Fruit fly (Drosophila melanogaster) whole organism, embryonic: Measurements from ENCODE around the gene Prx2.

Source experiments
- ATbp ChIP-seq: fragments of 200-800 bp; sonication (Bioruptor generic); optimal IDR thresholded peaks from 2 replicates; lab custom pipeline; 2017; ENCODE audit warnings: missing biosample characterization, mild to moderate bottlenecking, missing genetic modification characterization, missing genetic modification reagents
- C15 ChIP-seq: fragments of 200-800 bp; sonication (Bioruptor generic); IDR thresholded peaks from 3 replicates; pipeline ENCODE4 v1.3.6; 2022; ENCODE audit warnings: missing biosample characterization, missing genetic modification characterization
- CG1024 ChIP-seq: fragments of 200-800 bp; sonication (Bioruptor generic); IDR thresholded peaks from 2 replicates; pipeline ENCODE4 v1.3.6; 2022; ENCODE audit warnings: missing biosample characterization, missing genetic modification characterization
- CG11085 ChIP-seq: fragments of 200-800 bp; sonication (Bioruptor generic); IDR thresholded peaks from 2 replicates; pipeline ENCODE4 v1.3.6; 2022; ENCODE audit warnings: missing biosample characterization, missing genetic modification characterization
- CG13894 ChIP-seq: fragments of 200-800 bp; sonication (Bioruptor generic); optimal IDR thresholded peaks from 3 replicates; lab custom pipeline; 2018; ENCODE audit warnings: missing biosample characterization, mild to moderate bottlenecking, missing genetic modification characterization, moderate library complexity
- CG15514 ChIP-seq: fragments of 200-800 bp; sonication (Bioruptor generic); optimal IDR thresholded peaks from 3 replicates; lab custom pipeline; 2017; ENCODE audit warnings: missing biosample characterization, missing genetic modification characterization, mild to moderate bottlenecking, moderate library complexity, missing genetic modification reagents
- CG16815 ChIP-seq: fragments of 200-800 bp; sonication (Bioruptor generic); optimal IDR thresholded peaks from 3 replicates; lab custom pipeline; 2017; ENCODE audit warnings: missing biosample characterization, mild to moderate bottlenecking, missing genetic modification characterization
- CG17829 ChIP-seq: fragments of 200-800 bp; optimal IDR thresholded peaks from 2 replicates; lab custom pipeline; 2019; ENCODE audit warnings: missing biosample characterization, mild to moderate bottlenecking, missing genetic modification characterization, moderate library complexity
- CG18011 ChIP-seq: fragments of 200-800 bp; sonication (Bioruptor generic); optimal IDR thresholded peaks from 2 replicates; lab custom pipeline; 2017; ENCODE audit warnings: missing biosample characterization, missing genetic modification characterization, mild to moderate bottlenecking, moderate library complexity, missing genotype
- CG18262 ChIP-seq: fragments of 200-800 bp; optimal IDR thresholded peaks from 3 replicates; lab custom pipeline; 2019; ENCODE audit warnings: missing biosample characterization, mild to moderate bottlenecking, missing genetic modification characterization, moderate library complexity
- CG18764 ChIP-seq: fragments of 200-800 bp; sonication (Bioruptor generic); optimal IDR thresholded peaks from 3 replicates; lab custom pipeline; 2016; ENCODE audit warnings: missing biosample characterization, missing genetic modification characterization
- CG2202 ChIP-seq: fragments of 200-800 bp; sonication (Bioruptor generic); optimal IDR thresholded peaks from 2 replicates; lab custom pipeline; 2018; ENCODE audit warnings: missing biosample characterization, mild to moderate bottlenecking, missing genetic modification characterization
- CG2712 ChIP-seq: fragments of 200-800 bp; optimal IDR thresholded peaks from 3 replicates; lab custom pipeline; 2019; ENCODE audit warnings: missing biosample characterization, mild to moderate bottlenecking, missing genetic modification characterization, moderate library complexity
- CG30020 ChIP-seq: fragments of 200-800 bp; optimal IDR thresholded peaks from 2 replicates; lab custom pipeline; 2019; ENCODE audit warnings: missing biosample characterization, mild to moderate bottlenecking, missing genetic modification characterization, moderate library complexity
- CG34224 ChIP-seq: fragments of 200-800 bp; sonication (Bioruptor generic); IDR thresholded peaks from 3 replicates; pipeline ENCODE4 v1.3.6; 2022; ENCODE audit warnings: missing biosample characterization, missing genetic modification characterization; ENCODE audit not compliant: partially characterized antibody
- CG4424 ChIP-seq: fragments of 200-800 bp; sonication (Bioruptor generic); optimal IDR thresholded peaks from 3 replicates; lab custom pipeline; 2016; ENCODE audit warnings: missing biosample characterization, missing genetic modification characterization
- CG6683 ChIP-seq: fragments of 200-800 bp; sonication (Bioruptor generic); optimal IDR thresholded peaks from 2 replicates; lab custom pipeline; 2017; ENCODE audit warnings: missing biosample characterization, mild to moderate bottlenecking, missing genetic modification characterization, missing genetic modification reagents
- CG7372 ChIP-seq: fragments of 200-800 bp; sonication (Bioruptor generic); IDR thresholded peaks from 2 replicates; pipeline ENCODE4 v1.3.6; 2022; ENCODE audit warnings: missing biosample characterization, missing genetic modification characterization
- CG8281 ChIP-seq: fragments of 200-800 bp; sonication (Bioruptor generic); optimal IDR thresholded peaks from 2 replicates; lab custom pipeline; 2018; ENCODE audit warnings: missing biosample characterization, mild to moderate bottlenecking, missing genetic modification characterization, moderate library complexity
- CG8388 ChIP-seq: fragments of 200-800 bp; sonication (Bioruptor generic); optimal IDR thresholded peaks from 2 replicates; lab custom pipeline; 2019; ENCODE audit warnings: missing biosample characterization, mild to moderate bottlenecking, missing genetic modification characterization, moderate library complexity
- CG8944 ChIP-seq: fragments of 200-800 bp; sonication (Bioruptor generic); optimal IDR thresholded peaks from 3 replicates; lab custom pipeline; 2016; ENCODE audit warnings: missing biosample characterization, missing genetic modification characterization
- Doc3 ChIP-seq: fragments of 200-800 bp; sonication (Bioruptor generic); IDR thresholded peaks from 3 replicates; pipeline ENCODE4 v1.3.6; 2022; ENCODE audit warnings: missing biosample characterization, missing genetic modification characterization; ENCODE audit not compliant: partially characterized antibody
- Dp ChIP-seq: fragments of 200-800 bp; sonication (Bioruptor generic); optimal IDR thresholded peaks from 2 replicates; lab custom pipeline; 2018; ENCODE audit warnings: missing biosample characterization, mild to moderate bottlenecking, missing genetic modification characterization, moderate library complexity
- E2f2 ChIP-seq: fragments of 200-800 bp; sonication (Bioruptor generic); IDR thresholded peaks from 2 replicates; pipeline ENCODE4 v1.3.6; 2022; ENCODE audit warnings: missing biosample characterization, missing genetic modification characterization
- Elba2 ChIP-seq: fragments of 200-800 bp; sonication (Bioruptor generic); optimal IDR thresholded peaks from 3 replicates; lab custom pipeline; 2016; ENCODE audit warnings: missing biosample characterization, missing genetic modification characterization
- Ets65A ChIP-seq: fragments of 200-800 bp; sonication (Bioruptor generic); peaks from one replicate; lab custom pipeline; 2016; ENCODE audit warnings: missing biosample characterization, missing genetic modification characterization
- Ets97D ChIP-seq: fragments of 200-800 bp; sonication (Bioruptor generic); optimal IDR thresholded peaks from 3 replicates; lab custom pipeline; 2016; ENCODE audit warnings: missing biosample characterization, missing genetic modification characterization
- HmgZ ChIP-seq: fragments of 200-800 bp; sonication (Bioruptor generic); optimal IDR thresholded peaks from 2 replicates; lab custom pipeline; 2018; ENCODE audit warnings: missing biosample characterization, mild to moderate bottlenecking, missing genetic modification characterization
- Mad ChIP-seq: fragments of 200-800 bp; sonication (Bioruptor generic); optimal IDR thresholded peaks from 2 replicates; lab custom pipeline; 2016; ENCODE audit warnings: missing biosample characterization, missing genetic modification characterization
- Mes4 ChIP-seq: fragments of 200-800 bp; sonication (Bioruptor generic); optimal IDR thresholded peaks from 2 replicates; lab custom pipeline; 2016; ENCODE audit warnings: missing biosample characterization, missing genetic modification characterization
- NC2α ChIP-seq: fragments of 200-800 bp; sonication (Bioruptor generic); optimal IDR thresholded peaks from 2 replicates; lab custom pipeline; 2016; ENCODE audit warnings: missing biosample characterization, missing genetic modification characterization
- Oli ChIP-seq: fragments of 200-800 bp; sonication (Bioruptor generic); optimal IDR thresholded peaks from 2 replicates; lab custom pipeline; 2018; ENCODE audit warnings: missing biosample characterization, mild to moderate bottlenecking, missing genetic modification characterization, moderate library complexity
- Ptx1 ChIP-seq: fragments of 200-800 bp; sonication (Bioruptor generic); IDR thresholded peaks from 2 replicates; pipeline ENCODE4 v1.3.6; 2022; ENCODE audit warnings: missing biosample characterization, missing genetic modification characterization
- TFAM ChIP-seq: fragments of 200-800 bp; sonication (Bioruptor generic); optimal IDR thresholded peaks from 2 replicates; lab custom pipeline; 2017; ENCODE audit warnings: missing biosample characterization, missing genetic modification characterization, inconsistent platforms
- Xrp1 ChIP-seq: fragments of 200-800 bp; sonication (Bioruptor generic); IDR thresholded peaks from 2 replicates; pipeline ENCODE4 v1.3.6; 2022; ENCODE audit warnings: missing biosample characterization, missing genetic modification characterization
- amos ChIP-seq: fragments of 200-800 bp; sonication (Bioruptor generic); IDR thresholded peaks from 2 replicates; pipeline ENCODE4 v1.3.6; 2022; ENCODE audit warnings: missing biosample characterization, missing genetic modification characterization; ENCODE audit not compliant: partially characterized antibody
- ato ChIP-seq: fragments of 200-800 bp; sonication (Bioruptor generic); IDR thresholded peaks from 2 replicates; pipeline ENCODE4 v1.3.6; 2022; ENCODE audit warnings: missing biosample characterization, missing genetic modification characterization; ENCODE audit not compliant: partially characterized antibody
- bowl ChIP-seq: fragments of 200-800 bp; sonication (Bioruptor generic); IDR thresholded peaks from 2 replicates; pipeline ENCODE4 v1.3.6; 2022; ENCODE audit warnings: missing biosample characterization, missing genetic modification characterization
- cas ChIP-seq: fragments of 200-800 bp; sonication (Bioruptor generic); IDR thresholded peaks from 2 replicates; pipeline ENCODE4 v1.3.6; 2022; ENCODE audit warnings: missing biosample characterization, missing genetic modification characterization
- chinmo ChIP-seq: fragments of 200-800 bp; sonication (Bioruptor generic); IDR thresholded peaks from 4 replicates; pipeline ENCODE4 v1.3.6; 2022; ENCODE audit warnings: missing biosample characterization, missing genetic modification characterization; ENCODE audit not compliant: partially characterized antibody
- dimm ChIP-seq: fragments of 200-800 bp; sonication (Bioruptor generic); IDR thresholded peaks from 2 replicates; pipeline ENCODE4 v1.3.6; 2022; ENCODE audit warnings: missing biosample characterization, missing genetic modification characterization
- disco-r ChIP-seq: fragments of 200-800 bp; sonication (Bioruptor generic); optimal IDR thresholded peaks from 2 replicates; lab custom pipeline; 2016; ENCODE audit warnings: missing biosample characterization, missing genetic modification characterization
- dmrt11E ChIP-seq: fragments of 200-800 bp; sonication (Bioruptor generic); optimal IDR thresholded peaks from 3 replicates; lab custom pipeline; 2018; ENCODE audit warnings: missing biosample characterization, mild to moderate bottlenecking, missing genetic modification characterization, moderate library complexity
- hbn ChIP-seq: fragments of 200-800 bp; sonication (Bioruptor generic); IDR thresholded peaks from 2 replicates; pipeline ENCODE4 v1.3.6; 2022; ENCODE audit warnings: missing biosample characterization, missing genetic modification characterization; ENCODE audit not compliant: partially characterized antibody
- her ChIP-seq: fragments of 200-800 bp; sonication (Bioruptor generic); optimal IDR thresholded peaks from 2 replicates; lab custom pipeline; 2016; ENCODE audit warnings: missing biosample characterization, missing genetic modification characterization
- hth ChIP-seq: fragments of >200 bp; optimal IDR thresholded peaks from 2 replicates; lab custom pipeline; 2017; ENCODE audit warnings: inconsistent platforms
- mirr ChIP-seq: fragments of 200-800 bp; sonication (Bioruptor generic); optimal IDR thresholded peaks from 3 replicates; lab custom pipeline; 2018; ENCODE audit warnings: missing biosample characterization, mild to moderate bottlenecking, missing genetic modification characterization
- sim ChIP-seq: fragments of 200-800 bp; sonication (Bioruptor generic); IDR thresholded peaks from 2 replicates; pipeline ENCODE4 v1.3.6; 2022; ENCODE audit warnings: missing biosample characterization, missing genetic modification characterization
- so ChIP-seq: fragments of 200-800 bp; sonication (Bioruptor generic); IDR thresholded peaks from 3 replicates; pipeline ENCODE4 v1.3.6; 2022; ENCODE audit warnings: missing biosample characterization, missing genetic modification characterization
- tna ChIP-seq: fragments of 200-800 bp; sonication (Bioruptor generic); IDR thresholded peaks from 2 replicates; pipeline ENCODE4 v1.3.6; 2022; ENCODE audit warnings: missing biosample characterization, missing genetic modification characterization; ENCODE audit not compliant: partially characterized antibody
- unc-4 ChIP-seq: fragments of 200-800 bp; sonication (Bioruptor generic); IDR thresholded peaks from 2 replicates; pipeline ENCODE4 v1.3.6; 2022; ENCODE audit warnings: missing biosample characterization, missing genetic modification characterization; ENCODE audit not compliant: partially characterized antibody

Gene Prx2

DNA sequence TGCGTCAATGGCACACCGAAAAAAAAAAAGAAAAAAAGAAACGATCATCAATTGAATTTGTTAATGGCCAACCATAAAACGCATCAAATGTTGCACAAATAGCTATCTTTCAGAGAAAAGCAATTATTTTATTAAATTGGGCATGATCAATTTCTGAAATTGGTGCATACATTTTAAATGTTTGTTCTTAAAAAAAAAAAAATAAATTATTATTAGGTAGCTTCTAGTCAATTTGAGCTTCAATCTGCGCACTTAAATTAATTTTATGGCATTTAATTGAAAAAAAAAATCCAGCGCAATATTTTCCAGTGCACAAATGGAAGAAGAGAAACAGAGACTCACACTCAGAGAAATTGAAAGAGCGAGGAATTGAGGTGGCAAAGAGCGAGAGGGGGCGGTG, 6.5 kb upstream of the Prx2 start (continued):
- TF ChIP-seq Mad (GFP tag; lab: Kevin White, UChicago) (peak; percentile 66), CG8388 (GFP tag; lab: Kevin White, UChicago) (peak; percentile 38), CG4424 (peak; percentile 67), CG30020 (tag; lab: Kevin White, UChicago) (no peak), CG18764 (GFP tag; lab: Kevin White, UChicago) (peak; percentile 59), dmrt11E (tag; lab: Kevin White, UChicago) (peak; percentile 20), Dp (no peak), CG8944 (GFP tag; lab: Kevin White, UChicago) (peak; percentile 53), Xrp1 (GFP tag; lab: Robert Waterston, UW) (peak; percentile 62; the same call in 1 of the 2 replicates), CG7372 (no peak), CG34224 (GFP tag; lab: Robert Waterston, UW) (no peak), disco-r (GFP tag; lab: Kevin White, UChicago) (peak; percentile 39), Oli (tag; lab: Kevin White, UChicago) (peak; percentile 74), mirr (GFP tag; lab: Kevin White, UChicago) (no peak), Ets97D (GFP tag; lab: Kevin White, UChicago) (peak; percentile 21), ato (no peak), CG6683 (GFP tag; lab: Kevin White, UChicago) (no peak), cas (GFP tag; lab: Robert Waterston, UW) (no peak), CG18262 (tag; lab: Kevin White, UChicago) (peak; percentile 68), so (GFP tag; lab: Robert Waterston, UW) (0 out of 3 replicates have a peak, but pooled peaks have one; percentile 36), tna (GFP tag; lab: Robert Waterston, UW) (no peak), Ptx1 (GFP tag; lab: Robert Waterston, UW) (peak; percentile 76), Mes4 (GFP tag; lab: Kevin White, UChicago) (peak; percentile 52), CG17829 (peak; percentile 37), E2f2 (GFP tag; lab: Robert Waterston, UW) (peak; percentile 19; the same call in 1 of the 2 replicates), CG2202 (tag; lab: Kevin White, UChicago) (no peak), HmgZ (tag; lab: Kevin White, UChicago) (no peak), amos (GFP tag; lab: Robert Waterston, UW) (no peak), sim (GFP tag; lab: Robert Waterston, UW) (no peak), TFAM (no peak), CG15514 (GFP tag; lab: Kevin White, UChicago) (peak; percentile 2), Doc3 (GFP tag; lab: Robert Waterston, UW) (no peak), NC2α (GFP tag; lab: Kevin White, UChicago) (no peak), CG8281 (tag; lab: Kevin White, UChicago) (no peak), CG13894 (tag; lab: Kevin White, UChicago) (no peak), chinmo (GFP tag; lab: Robert Waterston, UW) (no peak), dimm (GFP tag; lab: Robert Waterston, UW) (no peak), CG16815 (GFP tag; lab: Kevin White, UChicago) (peak; percentile 39), hth (lab: Kevin White, UChicago) (no peak), hbn (GFP tag; lab: Robert Waterston, UW) (no peak), CG1024 (GFP tag; lab: Robert Waterston, UW) (no peak), unc-4 (GFP tag; lab: Robert Waterston, UW) (no peak), her (GFP tag; lab: Kevin White, UChicago) (peak; percentile 44), Elba2 (GFP tag; lab: Kevin White, UChicago) (no peak), CG2712 (tag; lab: Kevin White, UChicago) (peak; percentile 74), C15 (GFP tag; lab: Robert Waterston, UW) (no peak), ATbp (GFP tag; lab: Kevin White, UChicago) (peak; percentile 34), bowl (no peak), CG11085 (GFP tag; lab: Robert Waterston, UW) (no peak), Ets65A (GFP tag; lab: Kevin White, UChicago) (peak; percentile 93), CG18011 (GFP tag; lab: Kevin White, UChicago) (peak; percentile 30)
